Worm (Caenorhabditis elegans) whole organism, young adult: Measurements from ENCODE around the gene B0252.5.

Experiments
- B0261.1 ChIP-seq: sonication (generic microtip); optimal IDR thresholded peaks from 2 replicates; lab custom pipeline; 2016; ENCODE audit warnings: mild to moderate bottlenecking, missing genetic modification characterization, moderate library complexity, missing compliant biosample characterization
- F22D6.2 ChIP-seq: sonication (generic microtip); optimal IDR thresholded peaks from 2 replicates; lab custom pipeline; 2016; ENCODE audit warnings: mild to moderate bottlenecking, missing genetic modification characterization, missing compliant biosample characterization
- F23B12.7 ChIP-seq: sonication (generic microtip); optimal IDR thresholded peaks from 2 replicates; lab custom pipeline; 2017; ENCODE audit warnings: missing genetic modification characterization, mild to moderate bottlenecking, missing compliant biosample characterization, antibody characterized with exemption, moderate library complexity; ENCODE audit not compliant: insufficient read depth
- F39B2.1 ChIP-seq: fragments of 200-800 bp; sonication (Bioruptor generic); IDR thresholded peaks from 2 replicates; pipeline ENCODE4 v1.3.6; 2022; ENCODE audit warnings: missing genetic modification reagents, missing genetic modification characterization, missing compliant biosample characterization
- F55B11.4 ChIP-seq: sonication (generic microtip); optimal IDR thresholded peaks from 2 replicates; lab custom pipeline; 2016; ENCODE audit warnings: missing compliant biosample characterization, missing genetic modification characterization, borderline replicate concordance; ENCODE audit not compliant: insufficient read depth
- F57C9.4 ChIP-seq: sonication (generic microtip); optimal IDR thresholded peaks from 2 replicates; lab custom pipeline; 2017; ENCODE audit warnings: mild to moderate bottlenecking, missing genetic modification characterization, missing compliant biosample characterization
- K12H6.12 ChIP-seq: fragments of 200-800 bp; sonication (Bioruptor generic); optimal IDR thresholded peaks from 2 replicates; lab custom pipeline; 2018; ENCODE audit warnings: mild to moderate bottlenecking, missing genetic modification characterization, missing compliant biosample characterization
- Y67H2A.10 ChIP-seq: fragments of 200-800 bp; sonication (Bioruptor generic); conservative IDR thresholded peaks from 2 replicates; pipeline ENCODE4 v1.3.6; 2022; ENCODE audit warnings: missing genetic modification reagents, missing genetic modification characterization, missing compliant biosample characterization
- ZK185.1 ChIP-seq: sonication (generic microtip); optimal IDR thresholded peaks from 2 replicates; lab custom pipeline; 2016; ENCODE audit warnings: mild to moderate bottlenecking, missing genetic modification characterization, missing compliant biosample characterization; ENCODE audit not compliant: poor library complexity, severe bottlenecking
- ama-1 ChIP-seq, 3 experiments: fragments of 150-350 bp in 1 of 3; sonication (generic microtip) in 2 of 3; optimal IDR thresholded peaks; 2 replicates each; lab custom pipeline; 2014 to 2018; ENCODE audit warnings: missing biosample characterization in 2 of 3, missing genetic modification characterization in 2 of 3, missing genetic modification reagents in 2 of 3
- attf-3 ChIP-seq: fragments of 200-800 bp; sonication (Bioruptor generic); conservative IDR thresholded peaks from 2 replicates; pipeline ENCODE4 v1.3.6; 2022; ENCODE audit warnings: missing genetic modification reagents, missing genetic modification characterization, missing compliant biosample characterization
- attf-5 ChIP-seq: fragments of 200-800 bp; sonication (Bioruptor generic); optimal IDR thresholded peaks from 2 replicates; lab custom pipeline; 2018; ENCODE audit warnings: mild to moderate bottlenecking, missing genetic modification characterization, missing compliant biosample characterization
- bed-1 ChIP-seq: fragments of 200-800 bp; sonication (Bioruptor generic); IDR thresholded peaks from 2 replicates; pipeline ENCODE4 v1.3.6; 2022; ENCODE audit warnings: missing genetic modification reagents, missing genetic modification characterization, missing compliant biosample characterization
- bed-2 ChIP-seq: fragments of 200-800 bp; sonication (Bioruptor generic); IDR thresholded peaks from 2 replicates; pipeline ENCODE4 v1.3.6; 2022; ENCODE audit warnings: missing genetic modification reagents, missing genetic modification characterization, missing compliant biosample characterization
- ceh-27 ChIP-seq: fragments of 200-800 bp; sonication (Bioruptor generic); optimal IDR thresholded peaks from 2 replicates; lab custom pipeline; 2018; ENCODE audit warnings: mild to moderate bottlenecking, missing genetic modification characterization, moderate library complexity, missing compliant biosample characterization
- ceh-58 ChIP-seq: fragments of 200-800 bp; sonication (Bioruptor generic); IDR thresholded peaks from 2 replicates; pipeline ENCODE4 v1.3.6; 2022; ENCODE audit warnings: missing genetic modification characterization, missing compliant biosample characterization
- dpff-1 ChIP-seq: sonication (generic microtip); optimal IDR thresholded peaks from 2 replicates; lab custom pipeline; 2017; ENCODE audit warnings: mild to moderate bottlenecking, missing genetic modification characterization, missing compliant biosample characterization
- egrh-3 ChIP-seq: fragments of 200-800 bp; sonication (Bioruptor generic); IDR thresholded peaks from 2 replicates; pipeline ENCODE4 v1.3.6; 2022; ENCODE audit warnings: missing genetic modification reagents, missing genetic modification characterization, missing compliant biosample characterization
- ets-4 ChIP-seq: fragments of 200-800 bp; sonication (Bioruptor generic); optimal IDR thresholded peaks from 2 replicates; lab custom pipeline; 2018; ENCODE audit warnings: mild to moderate bottlenecking, missing genetic modification characterization, missing compliant biosample characterization
- him-1 ChIP-seq: sonication (generic microtip); optimal IDR thresholded peaks from 2 replicates; lab custom pipeline; 2016; ENCODE audit warnings: missing genotype, missing genetic modification reagents, missing genetic modification characterization, missing compliant biosample characterization
- hlh-12 ChIP-seq: sonication (generic microtip); optimal IDR thresholded peaks from 2 replicates; lab custom pipeline; 2016; ENCODE audit warnings: missing genetic modification characterization, missing compliant biosample characterization
- hmg-1.2 ChIP-seq: fragments of 200-800 bp; sonication (Bioruptor generic); IDR thresholded peaks from 2 replicates; pipeline ENCODE4 v1.3.6; 2022; ENCODE audit warnings: missing genetic modification reagents, missing genetic modification characterization, missing compliant biosample characterization
- hrde-1 ChIP-seq: sonication (generic microtip); optimal IDR thresholded peaks from 2 replicates; lab custom pipeline; 2016; ENCODE audit warnings: missing genetic modification characterization, mild to moderate bottlenecking, missing compliant biosample characterization, moderate library complexity, missing genotype, missing genetic modification reagents, borderline replicate concordance
- hsf-1 ChIP-seq: fragments of 200-800 bp; sonication (Bioruptor generic); IDR thresholded peaks from 2 replicates; pipeline ENCODE4 v1.3.6; 2022; ENCODE audit warnings: missing genetic modification reagents, missing genetic modification characterization, missing compliant biosample characterization
- lag-1 ChIP-seq: fragments of 200-800 bp; sonication (Bioruptor generic); IDR thresholded peaks from 2 replicates; pipeline ENCODE4 v1.3.6; 2022; ENCODE audit warnings: missing genetic modification reagents, missing genetic modification characterization, missing compliant biosample characterization
- lin-26 ChIP-seq: fragments of 200-800 bp; sonication (Bioruptor generic); IDR thresholded peaks from 2 replicates; pipeline ENCODE4 v1.3.6; 2022; ENCODE audit warnings: missing genetic modification reagents, missing genetic modification characterization, missing compliant biosample characterization
- lin-35 ChIP-seq, 3 experiments: fragments of 150-350 bp in 2 of 3; sonication (generic microtip) in 1 of 3; optimal IDR thresholded peaks; 2 replicates each; lab custom pipeline; 2014 to 2018; ENCODE audit warnings: missing biosample characterization in 3 of 3, missing genetic modification characterization in 3 of 3, missing genetic modification reagents in 3 of 3
- lin-40 ChIP-seq: sonication (generic microtip); optimal IDR thresholded peaks from 2 replicates; lab custom pipeline; 2016; ENCODE audit warnings: missing genetic modification characterization, mild to moderate bottlenecking, missing compliant biosample characterization, missing genotype, missing genetic modification reagents
- lir-1 ChIP-seq: fragments of 200-800 bp; sonication (Bioruptor generic); conservative IDR thresholded peaks from 2 replicates; pipeline ENCODE4 v1.3.6; 2022; ENCODE audit warnings: missing genetic modification reagents, missing genetic modification characterization, missing compliant biosample characterization
- lsy-27 ChIP-seq: sonication (generic microtip); optimal IDR thresholded peaks from 2 replicates; lab custom pipeline; 2017; ENCODE audit warnings: missing genetic modification characterization, mild to moderate bottlenecking, missing compliant biosample characterization, antibody characterized with exemption, missing genotype, borderline replicate concordance; ENCODE audit not compliant: insufficient read depth
- madf-6 ChIP-seq: fragments of 200-800 bp; sonication (Bioruptor generic); IDR thresholded peaks from 2 replicates; pipeline ENCODE4 v1.3.6; 2022; ENCODE audit warnings: missing genetic modification reagents, missing genetic modification characterization, missing compliant biosample characterization
- mxl-1 ChIP-seq: sonication (generic microtip); optimal IDR thresholded peaks from 2 replicates; lab custom pipeline; 2016; ENCODE audit warnings: missing genetic modification characterization, missing compliant biosample characterization
- nfya-2 ChIP-seq: fragments of 200-800 bp; sonication (Bioruptor generic); IDR thresholded peaks from 2 replicates; pipeline ENCODE4 v1.3.6; 2022; ENCODE audit warnings: missing genetic modification reagents, missing genetic modification characterization, missing compliant biosample characterization
- nfyb-1 ChIP-seq: fragments of 200-800 bp; sonication (Bioruptor generic); IDR thresholded peaks from 2 replicates; pipeline ENCODE4 v1.3.6; 2022; ENCODE audit warnings: missing genetic modification reagents, missing genetic modification characterization, missing compliant biosample characterization
- nhr-179 ChIP-seq: sonication (generic microtip); optimal IDR thresholded peaks from 2 replicates; lab custom pipeline; 2016; ENCODE audit warnings: mild to moderate bottlenecking, missing genetic modification characterization, missing compliant biosample characterization
- nhr-80 ChIP-seq: sonication (generic microtip); optimal IDR thresholded peaks from 2 replicates; lab custom pipeline; 2016; ENCODE audit warnings: missing genetic modification characterization, missing compliant biosample characterization
- nhr-90 ChIP-seq: sonication (generic microtip); optimal IDR thresholded peaks from 2 replicates; lab custom pipeline; 2016; ENCODE audit warnings: missing genotype, mild to moderate bottlenecking, missing genetic modification characterization, missing compliant biosample characterization
- pha-4 ChIP-seq: fragments of 150-350 bp; sonication (generic microtip); optimal IDR thresholded peaks from 2 replicates; lab custom pipeline; 2014; ENCODE audit warnings: missing biosample characterization, missing genetic modification reagents, missing genetic modification characterization
- repo-1 ChIP-seq: sonication (generic microtip); optimal IDR thresholded peaks from 2 replicates; lab custom pipeline; 2017; ENCODE audit warnings: mild to moderate bottlenecking, missing genetic modification characterization, missing compliant biosample characterization
- rpc-1 ChIP-seq, 2 experiments: fragments of 150-350 bp in 1 of 2; sonication (generic microtip) in 1 of 2; optimal IDR thresholded peaks; 2 replicates each; lab custom pipeline; 2014 to 2018; ENCODE audit warnings: missing biosample characterization in 1 of 2, missing genetic modification characterization in 1 of 2, missing genetic modification reagents in 1 of 2, missing genotype in 1 of 2
- snpc-1.3 ChIP-seq: sonication (generic microtip); optimal IDR thresholded peaks from 2 replicates; lab custom pipeline; 2017; ENCODE audit warnings: missing genetic modification characterization, mild to moderate bottlenecking, missing compliant biosample characterization, antibody characterized with exemption, moderate library complexity, missing genotype, missing genetic modification reagents; ENCODE audit not compliant: insufficient read depth
- snpc-4 ChIP-seq, 5 experiments: fragments of 150-350 bp in 1 of 5; sonication (generic microtip) in 4 of 5; optimal IDR thresholded peaks; 2 replicates each; lab custom pipeline; 2014 to 2018; ENCODE audit warnings: missing genetic modification characterization in 5 of 5, missing biosample characterization in 3 of 5, antibody characterized with exemption in 2 of 5, mild to moderate bottlenecking in 2 of 5, missing compliant biosample characterization in 2 of 5, missing genotype in 2 of 5, moderate library complexity in 2 of 5, missing genetic modification reagents in 1 of 5
- somi-1 ChIP-seq: fragments of 200-800 bp; sonication (Bioruptor generic); optimal IDR thresholded peaks from 2 replicates; lab custom pipeline; 2018; ENCODE audit warnings: mild to moderate bottlenecking, missing genetic modification characterization, missing compliant biosample characterization
- unc-130 ChIP-seq: sonication (generic microtip); optimal IDR thresholded peaks from 2 replicates; lab custom pipeline; 2016; ENCODE audit warnings: missing genetic modification reagents, missing genetic modification characterization, missing compliant biosample characterization
- ztf-6 ChIP-seq: fragments of 200-800 bp; sonication (Bioruptor generic); IDR thresholded peaks from 2 replicates; pipeline ENCODE4 v1.3.6; 2022; ENCODE audit warnings: missing genetic modification reagents, missing genetic modification characterization, missing compliant biosample characterization

Gene B0252.5

ce11 chrII:6968191-6968675, 49.6 kb upstream of the B0252.5 start (continued):
- TF ChIP-seq lin-35 (GFP tag; optimal IDR thresholded peaks at IDR 0.05; lab: Kevin White, UChicago) (peak in 1 of 3 experiments; percentile 44), lir-1 (GFP tag; lab: Robert Waterston, UW) (peak; percentile 65), F23B12.7 (tag; lab: Kevin White, UChicago) (peak; percentile 53), ama-1 (optimal IDR thresholded peaks at IDR 0.05; lab: Kevin White, UChicago) (peak; percentile 64), ama-1 (GFP tag; optimal IDR thresholded peaks at IDR 0.05; lab: Kevin White, UChicago) (peak in 1 of 2 experiments; percentile 59), Y67H2A.10 (0 out of 2 replicates have a peak, but pooled peaks have one; percentile 11), somi-1 (GFP tag; lab: Kevin White, UChicago) (no peak), F57C9.4 (tag; lab: Kevin White, UChicago) (no peak), nhr-179 (no peak), dpff-1 (tag; lab: Kevin White, UChicago) (peak; percentile 80), hrde-1 (tag; lab: Kevin White, UChicago) (peak; percentile 72), him-1 (peak; percentile 47), pha-4 (tag; lab: Kevin White, UChicago) (no peak), nhr-80 (tag; lab: Kevin White, UChicago) (no peak), hsf-1 (GFP tag; lab: Robert Waterston, UW) (peak; percentile 58), lin-26 (GFP tag; lab: Robert Waterston, UW) (peak; percentile 74; the same call in 1 of the 2 replicates), lsy-27 (no peak), F39B2.1 (GFP tag; lab: Robert Waterston, UW) (peak; percentile 53; the same call in 1 of the 2 replicates), ets-4 (GFP tag; lab: Kevin White, UChicago) (no peak), nhr-90 (tag; lab: Kevin White, UChicago) (peak; percentile 41), B0261.1 (tag; lab: Kevin White, UChicago) (peak; percentile 40), egrh-3 (GFP tag; lab: Robert Waterston, UW) (peak; percentile 74), mxl-1 (no peak), madf-6 (peak; percentile 88), F55B11.4 (tag; lab: Kevin White, UChicago) (no peak), F22D6.2 (no peak), rpc-1 (optimal IDR thresholded peaks at IDR 0.05; lab: Kevin White, UChicago) (no peak), rpc-1 (tag; optimal IDR thresholded peaks at IDR 0.05; lab: Kevin White, UChicago) (peak; percentile 4), ceh-27 (GFP tag; lab: Kevin White, UChicago) (peak; percentile 40), hmg-1.2 (GFP tag; lab: Robert Waterston, UW) (peak; percentile 89), bed-2 (GFP tag; lab: Robert Waterston, UW) (no peak), ceh-58 (GFP tag; lab: Robert Waterston, UW) (no peak), snpc-4 (GFP tag; optimal IDR thresholded peaks at IDR 0.05; lab: Kevin White, UChicago) (peak; percentile 97), snpc-4 (tag; optimal IDR thresholded peaks at IDR 0.05; lab: Kevin White, UChicago) (peak; percentile 97 to 99 (median 98)), hlh-12 (tag; lab: Kevin White, UChicago) (peak; percentile 29), ZK185.1 (peak; percentile 35), lag-1 (GFP tag; lab: Robert Waterston, UW) (no peak), attf-3 (GFP tag; lab: Robert Waterston, UW) (peak; percentile 83), snpc-1.3 (tag; lab: Kevin White, UChicago) (peak; percentile 70), lin-40 (peak; percentile 57), repo-1 (tag; lab: Kevin White, UChicago) (peak; percentile 88), ztf-6 (0 out of 2 replicates have a peak, but pooled peaks have one; percentile 73), unc-130 (peak; percentile 85), nfya-2 (GFP tag; lab: Robert Waterston, UW) (peak; percentile 58; the same call in 1 of the 2 replicates), nfyb-1 (GFP tag; lab: Robert Waterston, UW) (peak; percentile 93), K12H6.12 (peak; percentile 39), bed-1 (GFP tag; lab: Robert Waterston, UW) (no peak), attf-5 (GFP tag; lab: Kevin White, UChicago) (peak; percentile 63)
